Fruit fly (Drosophila melanogaster): ENCODE measurements around the gene ND-15.
A peak's percentile ranks its signal among the peaks of the same experiment; 100 is the strongest.

Gene ND-15

dm6 chr2L:143088-143487, 28.6 kb downstream of the ND-15 start, which contains the start of the genes CG31974 and CG11454 (continued):
- TF ChIP-seq corto (GFP tag; optimal IDR thresholded peaks at IDR 0.05): no peak
- no peak for TF ChIP-seq CG17912 (GFP tag; optimal IDR thresholded peaks at IDR 0.05)
- no peak for TF ChIP-seq CG18599 (GFP tag; optimal IDR thresholded peaks at IDR 0.05)
- TF ChIP-seq CG7357 (GFP tag; IDR thresholded peaks at IDR 0.05): no peak
- TF ChIP-seq pzg (GFP tag; optimal IDR thresholded peaks at IDR 0.05): peak; percentile 84
- no peak for TF ChIP-seq salm (tag; optimal IDR thresholded peaks at IDR 0.05)
- TF ChIP-seq pfk (GFP tag; optimal IDR thresholded peaks at IDR 0.05): no peak
- no peak for TF ChIP-seq CG9797 (GFP tag; optimal IDR thresholded peaks at IDR 0.05)
- TF ChIP-seq schlank (tag; optimal IDR thresholded peaks at IDR 0.05): no peak
- TF ChIP-seq gro (GFP tag; optimal IDR thresholded peaks at IDR 0.05): no peak
- TF ChIP-seq ash1 (GFP tag; optimal IDR thresholded peaks at IDR 0.05): no peak
- no peak for TF ChIP-seq twi (tag; optimal IDR thresholded peaks at IDR 0.05)
- peak; percentile 78 for TF ChIP-seq zen2 (GFP tag; IDR thresholded peaks at IDR 0.05; ENCODE audit: partially characterized antibody)
- TF ChIP-seq CG1647 (GFP tag; optimal IDR thresholded peaks at IDR 0.05): no peak
- no peak for TF ChIP-seq Six4 (GFP tag; optimal IDR thresholded peaks at IDR 0.05)
- TF ChIP-seq CG43689 (GFP tag; IDR thresholded peaks at IDR 0.05): no peak
- TF ChIP-seq Asciz (GFP tag; optimal IDR thresholded peaks at IDR 0.05): no peak
- no peak for TF ChIP-seq CG12155 (GFP tag; optimal IDR thresholded peaks at IDR 0.05)
- TF ChIP-seq lola (GFP tag; optimal IDR thresholded peaks at IDR 0.05): no peak
- TF ChIP-seq CG3065 (GFP tag; optimal IDR thresholded peaks at IDR 0.05): no peak
- peak; percentile 38 for TF ChIP-seq Side (GFP tag; optimal IDR thresholded peaks at IDR 0.05)
- no peak for TF ChIP-seq CG33557 (GFP tag; optimal IDR thresholded peaks at IDR 0.05)
- no peak for TF ChIP-seq danr (GFP tag; IDR thresholded peaks at IDR 0.05)
- no peak for TF ChIP-seq CG6813 (GFP tag; optimal IDR thresholded peaks at IDR 0.05)
- TF ChIP-seq CG30431 (GFP tag; optimal IDR thresholded peaks at IDR 0.05): no peak
- no peak for TF ChIP-seq Spps (tag; optimal IDR thresholded peaks at IDR 0.05)
- TF ChIP-seq CG6654 (GFP tag; optimal IDR thresholded peaks at IDR 0.05): no peak
- no peak for TF ChIP-seq trh (GFP tag; optimal IDR thresholded peaks at IDR 0.05)
- no peak for TF ChIP-seq Hand (GFP tag; optimal IDR thresholded peaks at IDR 0.05)
- TF ChIP-seq CG4617 (GFP tag; optimal IDR thresholded peaks at IDR 0.05; ENCODE audit: borderline replicate concordance): peak; percentile 68
- TF ChIP-seq wor (GFP tag; IDR thresholded peaks at IDR 0.05): no peak
- TF ChIP-seq CG18764 (GFP tag; optimal IDR thresholded peaks at IDR 0.05): no peak
- TF ChIP-seq CG8944 (GFP tag; optimal IDR thresholded peaks at IDR 0.05): no peak
- TF ChIP-seq Myb (GFP tag; optimal IDR thresholded peaks at IDR 0.05): peak; percentile 95
- TF ChIP-seq Hr39 (optimal IDR thresholded peaks at IDR 0.05): no peak
- no peak for TF ChIP-seq CG5953 (GFP tag; IDR thresholded peaks at IDR 0.05)
- no peak for TF ChIP-seq croc (GFP tag; conservative IDR thresholded peaks at IDR 0.05)
- no peak for TF ChIP-seq CkIIα-i1 (GFP tag; IDR thresholded peaks at IDR 0.05)
- TF ChIP-seq CG3407 (GFP tag; optimal IDR thresholded peaks at IDR 0.05): no peak
- peak; percentile 15; the same call in 1 of the 2 replicates for TF ChIP-seq vvl (GFP tag; IDR thresholded peaks at IDR 0.05)
- no peak for TF ChIP-seq CG9876 (GFP tag; optimal IDR thresholded peaks at IDR 0.05)
- no peak for TF ChIP-seq Dek (tag; optimal IDR thresholded peaks at IDR 0.05)
- TF ChIP-seq CG6854 (GFP tag; optimal IDR thresholded peaks at IDR 0.05): no peak
- TF ChIP-seq CG6272 (GFP tag; IDR thresholded peaks at IDR 0.05): no peak
- TF ChIP-seq Doc3 (GFP tag; IDR thresholded peaks at IDR 0.05; ENCODE audit: partially characterized antibody): peak; percentile 87
- TF ChIP-seq CG15696 (tag; optimal IDR thresholded peaks at IDR 0.05): no peak
- TF ChIP-seq HmgZ (tag; optimal IDR thresholded peaks at IDR 0.05): peak; percentile 61
- TF ChIP-seq Nf-YB (GFP tag; optimal IDR thresholded peaks at IDR 0.05): peak; percentile 2
- TF ChIP-seq sima (GFP tag; optimal IDR thresholded peaks at IDR 0.05): no peak
- TF ChIP-seq CTCF (GFP tag; optimal IDR thresholded peaks at IDR 0.05): peak; percentile 43
- TF ChIP-seq CG1233 (GFP tag; optimal IDR thresholded peaks at IDR 0.05): no peak
- TF ChIP-seq chm (GFP tag; IDR thresholded peaks at IDR 0.05): no peak
- TF ChIP-seq bab2 (GFP tag; optimal IDR thresholded peaks at IDR 0.05): no peak
